Worm (Caenorhabditis elegans) whole organism, late embryonic: ENCODE measurements around the gene frg-1.

ENCODE experiments used
- K02D7.2 ChIP-seq: sonication (generic microtip); optimal IDR thresholded peaks from 2 replicates; lab custom pipeline; 2017; ENCODE audit warnings: mild to moderate bottlenecking, missing genetic modification characterization, missing compliant biosample characterization
- ceh-14 ChIP-seq: sonication (generic microtip); optimal IDR thresholded peaks from 2 replicates; lab custom pipeline; 2016; ENCODE audit warnings: missing genotype, missing genetic modification characterization, missing compliant biosample characterization
- ceh-18 ChIP-seq: sonication (generic microtip); optimal IDR thresholded peaks from 2 replicates; lab custom pipeline; 2016; ENCODE audit warnings: missing genetic modification characterization, missing compliant biosample characterization
- ceh-22 ChIP-seq: sonication (generic microtip); optimal IDR thresholded peaks from 2 replicates; lab custom pipeline; 2017; ENCODE audit warnings: missing biosample characterization, missing genetic modification characterization
- ceh-30 ChIP-seq: fragments of 150-350 bp; optimal IDR thresholded peaks from 2 replicates; lab custom pipeline; 2014; ENCODE audit warnings: missing biosample characterization, missing genetic modification characterization
- ceh-31 ChIP-seq: sonication (generic microtip); optimal IDR thresholded peaks from 2 replicates; lab custom pipeline; 2016; ENCODE audit warnings: missing genetic modification characterization, missing compliant biosample characterization
- ceh-45 ChIP-seq: fragments of 200-800 bp; sonication (Bioruptor generic); IDR thresholded peaks from 2 replicates; pipeline ENCODE4 v1.3.6; 2022; ENCODE audit warnings: missing genetic modification reagents, missing genetic modification characterization, missing compliant biosample characterization
- ceh-9 ChIP-seq: sonication (generic microtip); optimal IDR thresholded peaks from 2 replicates; lab custom pipeline; 2016; ENCODE audit warnings: mild to moderate bottlenecking, missing genetic modification characterization, inconsistent platforms, missing compliant biosample characterization
- fax-1 ChIP-seq: sonication (generic microtip); optimal IDR thresholded peaks from 2 replicates; lab custom pipeline; 2016; ENCODE audit warnings: missing genotype, missing genetic modification characterization, missing compliant biosample characterization
- gmeb-2 ChIP-seq: sonication (generic microtip); optimal IDR thresholded peaks from 2 replicates; lab custom pipeline; 2016; ENCODE audit warnings: missing genetic modification characterization, inconsistent platforms, missing compliant biosample characterization
- hlh-13 ChIP-seq: fragments of 200-800 bp; sonication (Bioruptor generic); optimal IDR thresholded peaks from 2 replicates; lab custom pipeline; 2018; ENCODE audit warnings: mild to moderate bottlenecking, missing genetic modification characterization, missing compliant biosample characterization
- hlh-15 ChIP-seq: sonication (generic microtip); optimal IDR thresholded peaks from 2 replicates; lab custom pipeline; 2016; ENCODE audit warnings: missing genetic modification characterization, missing compliant biosample characterization
- hlh-6 ChIP-seq: sonication (generic microtip); optimal IDR thresholded peaks from 2 replicates; lab custom pipeline; 2016; ENCODE audit warnings: missing genotype, missing genetic modification characterization, missing compliant biosample characterization
- lim-6 ChIP-seq: sonication (generic microtip); optimal IDR thresholded peaks from 2 replicates; lab custom pipeline; 2016; ENCODE audit warnings: missing genetic modification characterization, missing compliant biosample characterization
- madf-2 ChIP-seq: sonication (generic microtip); optimal IDR thresholded peaks from 2 replicates; lab custom pipeline; 2017; ENCODE audit warnings: missing genetic modification characterization, missing compliant biosample characterization
- nfya-1 ChIP-seq: sonication (generic microtip); optimal IDR thresholded peaks from 2 replicates; lab custom pipeline; 2017; ENCODE audit warnings: missing genetic modification characterization, mild to moderate bottlenecking, missing compliant biosample characterization, antibody characterized with exemption, moderate library complexity
- nhr-11 ChIP-seq: fragments of 150-350 bp; optimal IDR thresholded peaks from 2 replicates; lab custom pipeline; 2014; ENCODE audit warnings: missing biosample characterization, missing genetic modification characterization
- nhr-232 ChIP-seq: sonication (generic microtip); optimal IDR thresholded peaks from 2 replicates; lab custom pipeline; 2016; ENCODE audit warnings: missing genetic modification characterization, missing compliant biosample characterization
- npax-4 ChIP-seq: sonication (generic microtip); optimal IDR thresholded peaks from 2 replicates; lab custom pipeline; 2016; ENCODE audit warnings: missing genetic modification characterization, missing compliant biosample characterization
- pag-3 ChIP-seq: sonication (generic microtip); optimal IDR thresholded peaks from 2 replicates; lab custom pipeline; 2016; ENCODE audit warnings: missing compliant biosample characterization, missing genetic modification characterization, borderline replicate concordance
- pax-1 ChIP-seq: fragments of 150-350 bp; optimal IDR thresholded peaks from 2 replicates; lab custom pipeline; 2014; ENCODE audit warnings: missing biosample characterization, missing genetic modification characterization
- pha-4 ChIP-seq: fragments of 150-350 bp; optimal IDR thresholded peaks from 2 replicates; lab custom pipeline; 2018; ENCODE audit warnings: missing biosample characterization, missing genetic modification reagents, missing genetic modification characterization
- pqm-1 ChIP-seq: sonication (generic microtip); optimal IDR thresholded peaks from 2 replicates; lab custom pipeline; 2016; ENCODE audit warnings: missing genetic modification characterization, missing compliant biosample characterization
- ref-2 ChIP-seq: sonication (generic microtip); optimal IDR thresholded peaks from 2 replicates; lab custom pipeline; 2016; ENCODE audit warnings: missing genetic modification characterization, missing compliant biosample characterization
- sdc-2 ChIP-seq: sonication (generic microtip); optimal IDR thresholded peaks from 2 replicates; lab custom pipeline; 2016; ENCODE audit warnings: missing genotype, missing genetic modification characterization, missing compliant biosample characterization
- sox-2 ChIP-seq: fragments of 200-800 bp; sonication (Bioruptor generic); IDR thresholded peaks from 2 replicates; pipeline ENCODE4 v1.3.6; 2022; ENCODE audit warnings: missing genetic modification reagents, missing genetic modification characterization, missing compliant biosample characterization
- sox-4 ChIP-seq: sonication (generic microtip); optimal IDR thresholded peaks from 2 replicates; lab custom pipeline; 2017; ENCODE audit warnings: mild to moderate bottlenecking, missing genetic modification characterization, inconsistent platforms, missing compliant biosample characterization
- syd-9 ChIP-seq: sonication (generic microtip); optimal IDR thresholded peaks from 2 replicates; lab custom pipeline; 2016; ENCODE audit warnings: mild to moderate bottlenecking, missing genetic modification characterization, moderate library complexity, missing compliant biosample characterization
- tbx-2 ChIP-seq: sonication (generic microtip); optimal IDR thresholded peaks from 2 replicates; lab custom pipeline; 2016; ENCODE audit warnings: missing genetic modification characterization, missing compliant biosample characterization
- ttx-3 ChIP-seq: sonication (generic microtip); optimal IDR thresholded peaks from 2 replicates; lab custom pipeline; 2016; ENCODE audit warnings: missing genetic modification reagents, missing genetic modification characterization, missing compliant biosample characterization
- unc-55 ChIP-seq: sonication (generic microtip); optimal IDR thresholded peaks from 2 replicates; lab custom pipeline; 2017; ENCODE audit warnings: missing biosample characterization, missing genetic modification reagents, missing genetic modification characterization
- unc-86 ChIP-seq: sonication (generic microtip); optimal IDR thresholded peaks from 2 replicates; lab custom pipeline; 2016; ENCODE audit warnings: missing genetic modification characterization, missing compliant biosample characterization
- zip-5 ChIP-seq: sonication (generic microtip); optimal IDR thresholded peaks from 2 replicates; lab custom pipeline; 2016; ENCODE audit warnings: missing genetic modification characterization, missing compliant biosample characterization

Gene frg-1

ce11 chrIII:13013912-13014311 is 35.0 kb downstream of the frg-1 start:
- no peak for TF ChIP-seq ceh-9
- no peak for TF ChIP-seq unc-55 (GFP tag; lab: Kevin White, UChicago)
- TF ChIP-seq hlh-15 (tag; lab: Kevin White, UChicago) = no peak
- TF ChIP-seq nhr-232 (tag; lab: Kevin White, UChicago) = no peak
- TF ChIP-seq lim-6 (tag; lab: Kevin White, UChicago) = no peak
- TF ChIP-seq unc-86 = no peak
- no peak for TF ChIP-seq ceh-31
- TF ChIP-seq ceh-30 (tag; lab: Kevin White, UChicago) = no peak
- TF ChIP-seq hlh-6 (tag; lab: Kevin White, UChicago) = no peak
- TF ChIP-seq ref-2 (tag; lab: Kevin White, UChicago) = no peak
- TF ChIP-seq, all 69 proteins: peak for 0

DNA sequence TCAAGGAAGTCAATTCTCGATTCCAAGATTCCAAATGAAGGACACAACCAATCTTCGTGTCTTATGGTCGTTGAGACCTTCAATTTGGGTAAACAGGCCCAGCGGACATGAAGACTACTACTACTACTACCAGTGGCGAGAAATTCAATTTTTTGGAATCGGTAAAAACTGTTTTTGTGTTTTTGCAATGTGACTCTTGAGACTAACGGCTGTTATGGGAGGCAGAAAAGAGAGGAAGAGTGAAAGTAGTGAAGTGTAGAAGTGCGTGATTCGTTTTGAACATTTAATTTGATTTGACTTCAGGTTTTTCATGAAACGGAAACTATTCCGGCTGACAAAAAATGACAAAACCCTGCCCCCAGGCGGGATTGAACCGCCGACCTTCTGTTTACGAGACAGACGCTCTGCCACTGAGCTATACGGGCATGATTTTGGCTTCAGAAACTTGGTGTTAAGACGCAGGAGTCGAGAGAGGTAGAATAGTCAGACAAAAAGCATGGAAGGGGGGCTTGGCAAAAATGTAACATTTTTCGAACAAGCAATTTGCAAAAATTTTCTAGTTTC is 36.9 kb downstream of the frg-1 start:
- TF ChIP-seq nhr-11 (no peak), pag-3 (no peak), ceh-18 (tag; lab: Kevin White, UChicago) (peak; percentile 27), pha-4 (tag; lab: Kevin White, UChicago) (no peak), K02D7.2 (tag; lab: Kevin White, UChicago) (no peak), hlh-6 (tag; lab: Kevin White, UChicago) (peak; percentile 29)

- TF ChIP-seq madf-2 (no peak), nfya-1 (no peak), sox-2 (GFP tag; lab: Robert Waterston, UW) (no peak), gmeb-2 (tag; lab: Kevin White, UChicago) (no peak), syd-9 (tag; lab: Kevin White, UChicago) (no peak), pqm-1 (tag; lab: Kevin White, UChicago) (no peak), ttx-3 (tag; lab: Kevin White, UChicago) (no peak), ceh-45 (GFP tag; lab: Robert Waterston, UW) (no peak), ceh-18 (tag; lab: Kevin White, UChicago) (no peak), npax-4 (tag; lab: Kevin White, UChicago) (no peak), hlh-13 (GFP tag; lab: Kevin White, UChicago) (no peak)
These were observed 39.7 kb downstream of the frg-1 start, which contains the start of gene col-98 for ce11 chrIII:13018619-13019018. Gene col-98, plus strand, starts transcription at chrIII:13019008.

DNA sequence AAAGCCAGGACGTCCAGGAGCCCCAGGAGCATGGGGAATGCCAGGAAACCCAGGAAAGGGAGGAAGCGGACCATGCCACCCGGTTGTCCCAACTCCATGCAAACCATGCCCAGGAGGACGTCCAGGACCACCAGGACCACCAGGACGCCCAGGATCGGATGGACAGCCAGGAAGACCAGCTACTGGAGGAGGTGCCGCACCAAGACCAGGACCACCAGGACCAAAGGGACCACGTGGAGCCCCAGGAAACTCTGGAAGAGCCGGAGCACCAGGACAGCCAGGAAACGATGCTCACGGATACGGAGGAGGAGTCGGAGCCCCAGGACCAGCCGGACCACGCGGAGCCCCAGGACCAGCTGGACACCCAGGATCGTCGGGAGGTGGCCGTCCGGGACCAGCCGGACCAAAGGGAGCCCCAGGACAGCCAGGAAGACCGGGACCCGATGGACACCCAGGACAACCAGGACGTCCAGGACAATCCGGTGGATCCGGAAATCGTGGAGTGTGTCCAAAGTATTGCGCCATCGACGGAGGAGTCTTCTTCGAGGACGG is 40.7 kb downstream of the frg-1 start:
- peak; percentile 36 for TF ChIP-seq sdc-2 (tag; lab: Kevin White, UChicago)
- TF ChIP-seq ttx-3 (tag; lab: Kevin White, UChicago) = no peak
- peak; percentile 8 for TF ChIP-seq hlh-6 (tag; lab: Kevin White, UChicago)

ce11 chrIII:13020741-13021140 is 41.8 kb downstream of the frg-1 start, which contains the start of gene cyp-13A11:
Gene cyp-13A11, plus strand, starts transcription at chrIII:13021006.
- no peak for TF ChIP-seq ttx-3 (tag; lab: Kevin White, UChicago)
- no peak for TF ChIP-seq pax-1
- no peak for TF ChIP-seq tbx-2 (tag; lab: Kevin White, UChicago)
- TF ChIP-seq ceh-14 (tag; lab: Kevin White, UChicago) = no peak
- no peak for TF ChIP-seq sox-4 (tag; lab: Kevin White, UChicago)
- no peak for TF ChIP-seq ceh-9
- no peak for TF ChIP-seq madf-2
- TF ChIP-seq ceh-22 = no peak
- TF ChIP-seq zip-5 (tag; lab: Kevin White, UChicago) = no peak
- TF ChIP-seq nhr-232 (tag; lab: Kevin White, UChicago) = no peak
- TF ChIP-seq unc-55 (GFP tag; lab: Kevin White, UChicago) = no peak
- TF ChIP-seq lim-6 (tag; lab: Kevin White, UChicago) = no peak
- TF ChIP-seq sdc-2 (tag; lab: Kevin White, UChicago) = no peak
- TF ChIP-seq syd-9 (tag; lab: Kevin White, UChicago) = no peak
- no peak for TF ChIP-seq ceh-31
- TF ChIP-seq nhr-11 = no peak
- TF ChIP-seq fax-1 = no peak
- no peak for TF ChIP-seq gmeb-2 (tag; lab: Kevin White, UChicago)
- TF ChIP-seq, all 69 proteins: peak for 0
